Fruit fly (Drosophila melanogaster) whole organism, embryonic: Measurements from ENCODE around the gene spg.

Experiments
- Atf-2 ChIP-seq: fragments of 200-800 bp; sonication (Bioruptor generic); optimal IDR thresholded peaks from 2 replicates; lab custom pipeline; 2016; ENCODE audit warnings: missing biosample characterization, missing genetic modification characterization
- Awh ChIP-seq: fragments of 200-800 bp; sonication (Bioruptor generic); IDR thresholded peaks from 2 replicates; pipeline ENCODE4, ENCODE4 v1.3.6; 2022; ENCODE audit warnings: missing biosample characterization, missing genetic modification characterization
- B-H1 ChIP-seq: fragments of 200-800 bp; sonication (Bioruptor generic); IDR thresholded peaks from 3 replicates; pipeline ENCODE4 v1.3.6; 2022; ENCODE audit warnings: missing biosample characterization, missing genetic modification characterization
- CG10565 ChIP-seq: fragments of 200-800 bp; sonication (Bioruptor generic); optimal IDR thresholded peaks from 3 replicates; lab custom pipeline; 2016; ENCODE audit warnings: missing biosample characterization, mild to moderate bottlenecking, missing genetic modification characterization
- CG11093 ChIP-seq: fragments of 200-800 bp; sonication (Bioruptor generic); IDR thresholded peaks from 3 replicates; pipeline ENCODE4 v1.3.6; 2022; ENCODE audit warnings: missing biosample characterization, missing genetic modification characterization
- CG11456 ChIP-seq: fragments of 200-800 bp; sonication (Bioruptor generic); IDR thresholded peaks from 3 replicates; pipeline ENCODE4 v1.3.6; 2022; ENCODE audit warnings: missing biosample characterization, missing genetic modification characterization
- CG1233 ChIP-seq: fragments of 200-800 bp; sonication (Bioruptor generic); optimal IDR thresholded peaks from 4 replicates; lab custom pipeline; 2018; ENCODE audit warnings: missing biosample characterization, mild to moderate bottlenecking, missing genetic modification characterization
- CG12769 ChIP-seq: fragments of 200-800 bp; sonication (Bioruptor generic); optimal IDR thresholded peaks from 2 replicates; lab custom pipeline; 2019; ENCODE audit warnings: missing biosample characterization, mild to moderate bottlenecking, missing genetic modification characterization, moderate library complexity
- CG12942 ChIP-seq: fragments of 200-800 bp; sonication (Bioruptor generic); optimal IDR thresholded peaks from 3 replicates; lab custom pipeline; 2016; ENCODE audit warnings: missing biosample characterization, missing genetic modification characterization
- CG17361 ChIP-seq: fragments of 200-800 bp; sonication (Bioruptor generic); IDR thresholded peaks from 3 replicates; pipeline ENCODE4 v1.3.6; 2022; ENCODE audit warnings: missing biosample characterization, missing genetic modification characterization
- CG2678 ChIP-seq: fragments of 200-800 bp; sonication (Bioruptor generic); optimal IDR thresholded peaks from 3 replicates; lab custom pipeline; 2019; ENCODE audit warnings: missing biosample characterization, mild to moderate bottlenecking, missing genetic modification characterization, moderate library complexity
- CG31365 ChIP-seq: fragments of 200-800 bp; sonication (Bioruptor generic); optimal IDR thresholded peaks from 2 replicates; lab custom pipeline; 2018; ENCODE audit warnings: missing biosample characterization, mild to moderate bottlenecking, missing genetic modification characterization
- CG32767 ChIP-seq: fragments of 200-800 bp; sonication (Bioruptor generic); IDR thresholded peaks from 2 replicates; pipeline ENCODE4 v1.3.6; 2022; ENCODE audit warnings: missing biosample characterization, missing genetic modification characterization
- CG32772 ChIP-seq: fragments of 200-800 bp; sonication (Bioruptor generic); IDR thresholded peaks from 2 replicates; pipeline ENCODE4 v1.3.6; 2022; ENCODE audit warnings: missing biosample characterization, missing genetic modification characterization
- CG4730 ChIP-seq: fragments of 200-800 bp; sonication (Bioruptor generic); IDR thresholded peaks from 2 replicates; pipeline ENCODE4 v1.3.6; 2022; ENCODE audit warnings: missing biosample characterization, missing genetic modification characterization
- CG6683 ChIP-seq: fragments of 200-800 bp; sonication (Bioruptor generic); optimal IDR thresholded peaks from 2 replicates; lab custom pipeline; 2017; ENCODE audit warnings: missing biosample characterization, mild to moderate bottlenecking, missing genetic modification characterization, missing genetic modification reagents
- CG6765 ChIP-seq: fragments of 200-800 bp; sonication (Bioruptor generic); optimal IDR thresholded peaks from 3 replicates; lab custom pipeline; 2017; ENCODE audit warnings: missing biosample characterization, mild to moderate bottlenecking, missing genetic modification characterization
- CG8765 ChIP-seq: fragments of 200-800 bp; sonication (Bioruptor generic); IDR thresholded peaks from 2 replicates; pipeline ENCODE4 v1.3.6; 2022; ENCODE audit warnings: missing biosample characterization, missing genetic modification characterization
- CTCF ChIP-seq: fragments of 200-800 bp; sonication (Bioruptor generic); optimal IDR thresholded peaks from 2 replicates; lab custom pipeline; 2017; ENCODE audit warnings: missing biosample characterization, mild to moderate bottlenecking, missing genetic modification characterization, moderate library complexity
- CkIIα-i1 ChIP-seq: fragments of 200-800 bp; sonication (Bioruptor generic); IDR thresholded peaks from 2 replicates; pipeline ENCODE4 v1.3.6; 2022; ENCODE audit warnings: missing biosample characterization, missing genetic modification characterization
- D19A ChIP-seq: fragments of 200-800 bp; optimal IDR thresholded peaks from 3 replicates; lab custom pipeline; 2019; ENCODE audit warnings: missing biosample characterization, mild to moderate bottlenecking, missing genetic modification characterization, moderate library complexity
- Dip2 ChIP-seq: fragments of 200-800 bp; sonication (Bioruptor generic); IDR thresholded peaks from 2 replicates; pipeline ENCODE4 v1.3.6; 2022; ENCODE audit warnings: missing biosample characterization, missing genetic modification characterization
- ERR ChIP-seq: fragments of 200-800 bp; sonication (Bioruptor generic); optimal IDR thresholded peaks from 2 replicates; lab custom pipeline; 2016; ENCODE audit warnings: missing biosample characterization, missing genetic modification characterization
- Fer3 ChIP-seq: fragments of 200-800 bp; sonication (Bioruptor generic); optimal IDR thresholded peaks from 2 replicates; lab custom pipeline; 2018; ENCODE audit warnings: missing biosample characterization, mild to moderate bottlenecking, missing genetic modification characterization, moderate library complexity
- Hey ChIP-seq: fragments of 200-800 bp; sonication (Bioruptor generic); optimal IDR thresholded peaks from 3 replicates; lab custom pipeline; 2018; ENCODE audit warnings: missing biosample characterization, mild to moderate bottlenecking, missing genetic modification characterization
- Jarid2 ChIP-seq: fragments of 200-800 bp; sonication (Bioruptor generic); optimal IDR thresholded peaks from 3 replicates; lab custom pipeline; 2017; ENCODE audit warnings: mild to moderate bottlenecking, missing biosample characterization, missing genetic modification reagents, missing genetic modification characterization
- Myb ChIP-seq: fragments of 200-800 bp; sonication (Bioruptor generic); optimal IDR thresholded peaks from 2 replicates; lab custom pipeline; 2016; ENCODE audit warnings: missing biosample characterization, missing genetic modification characterization
- Nf-YB ChIP-seq: fragments of 200-800 bp; sonication (Bioruptor generic); optimal IDR thresholded peaks from 3 replicates; lab custom pipeline; 2019; ENCODE audit warnings: missing biosample characterization, mild to moderate bottlenecking, missing genetic modification characterization, moderate library complexity
- Poxn ChIP-seq: fragments of 200-800 bp; sonication (Bioruptor generic); IDR thresholded peaks from 2 replicates; pipeline ENCODE4 v1.3.6; 2022; ENCODE audit warnings: missing biosample characterization, missing genetic modification characterization
- Ravus ChIP-seq: fragments of 200-800 bp; sonication (Bioruptor generic); IDR thresholded peaks from 2 replicates; pipeline ENCODE4 v1.3.6; 2022; ENCODE audit warnings: missing biosample characterization, missing genetic modification characterization
- aop ChIP-seq: fragments of 200-800 bp; sonication (Bioruptor generic); IDR thresholded peaks from 2 replicates; pipeline ENCODE4 v1.3.6; 2022; ENCODE audit warnings: missing biosample characterization, missing genetic modification characterization
- ci ChIP-seq: fragments of 200-800 bp; sonication (Bioruptor generic); IDR thresholded peaks from 3 replicates; pipeline ENCODE4 v1.3.6; 2022; ENCODE audit warnings: missing biosample characterization, missing genetic modification characterization
- dan ChIP-seq: fragments of 200-800 bp; sonication (Bioruptor generic); IDR thresholded peaks from 2 replicates; pipeline ENCODE4 v1.3.6; 2022; ENCODE audit warnings: missing biosample characterization, missing genetic modification characterization
- disco-r ChIP-seq: fragments of 200-800 bp; sonication (Bioruptor generic); optimal IDR thresholded peaks from 2 replicates; lab custom pipeline; 2016; ENCODE audit warnings: missing biosample characterization, missing genetic modification characterization
- dysf ChIP-seq: fragments of 200-800 bp; sonication (Bioruptor generic); IDR thresholded peaks from 3 replicates; pipeline ENCODE4 v1.3.6; 2022; ENCODE audit warnings: missing biosample characterization, missing genetic modification characterization
- gcm2 ChIP-seq: fragments of 200-800 bp; sonication (Bioruptor generic); optimal IDR thresholded peaks from 2 replicates; lab custom pipeline; 2016; ENCODE audit warnings: missing biosample characterization, missing genetic modification characterization
- ham ChIP-seq: fragments of 200-800 bp; sonication (Bioruptor generic); IDR thresholded peaks from 2 replicates; pipeline ENCODE4 v1.3.6; 2022; ENCODE audit warnings: missing biosample characterization, missing genetic modification characterization
- hb ChIP-seq: fragments of 200-800 bp; sonication (Bioruptor generic); IDR thresholded peaks from 3 replicates; pipeline ENCODE4 v1.3.6; 2022; ENCODE audit warnings: missing biosample characterization, missing genetic modification characterization; ENCODE audit not compliant: partially characterized antibody
- insv ChIP-seq, 2 experiments: fragments of 200-800 bp; sonication (Bioruptor generic); optimal IDR thresholded peaks; 3 replicates each; lab custom pipeline; 2016 to 2018; ENCODE audit warnings: missing biosample characterization in 2 of 2, missing genetic modification characterization in 2 of 2
- inv ChIP-seq: fragments of 200-800 bp; sonication (Bioruptor generic); IDR thresholded peaks from 2 replicates; pipeline ENCODE4 v1.3.6; 2022; ENCODE audit warnings: missing biosample characterization, missing genetic modification characterization; ENCODE audit not compliant: partially characterized antibody
- ken ChIP-seq: fragments of 200-800 bp; sonication (Bioruptor generic); IDR thresholded peaks from 3 replicates; pipeline ENCODE4 v1.3.6; 2022; ENCODE audit warnings: missing biosample characterization, missing genetic modification characterization
- nerfin-2 ChIP-seq: fragments of 200-800 bp; sonication (Bioruptor generic); IDR thresholded peaks from 2 replicates; pipeline ENCODE4 v1.3.6; 2022; ENCODE audit warnings: missing biosample characterization, missing genetic modification characterization; ENCODE audit not compliant: partially characterized antibody
- peb ChIP-seq: fragments of 200-800 bp; sonication (Bioruptor generic); IDR thresholded peaks from 2 replicates; pipeline ENCODE4 v1.3.6; 2022; ENCODE audit warnings: missing biosample characterization, missing genetic modification characterization
- repo ChIP-seq: fragments of 200-800 bp; sonication (Bioruptor generic); optimal IDR thresholded peaks from 2 replicates; lab custom pipeline; 2016; ENCODE audit warnings: missing biosample characterization, missing genetic modification characterization
- sisA ChIP-seq: fragments of 200-800 bp; sonication (Bioruptor generic); IDR thresholded peaks from 2 replicates; pipeline ENCODE4 v1.3.6; 2022; ENCODE audit warnings: missing biosample characterization, missing genetic modification characterization
- sqz ChIP-seq: fragments of 200-800 bp; sonication (Bioruptor generic); optimal IDR thresholded peaks from 3 replicates; lab custom pipeline; 2018; ENCODE audit warnings: missing biosample characterization, mild to moderate bottlenecking, missing genetic modification characterization
- ssp ChIP-seq: fragments of 200-800 bp; sonication (Bioruptor generic); IDR thresholded peaks from 2 replicates; pipeline ENCODE4 v1.3.6; 2022; ENCODE audit warnings: missing biosample characterization, missing genetic modification characterization
- toy ChIP-seq: fragments of 200-800 bp; sonication (Bioruptor generic); IDR thresholded peaks from 2 replicates; pipeline ENCODE4 v1.3.6; 2022; ENCODE audit warnings: missing biosample characterization, missing genetic modification characterization
- unc-4 ChIP-seq: fragments of 200-800 bp; sonication (Bioruptor generic); IDR thresholded peaks from 2 replicates; pipeline ENCODE4 v1.3.6; 2022; ENCODE audit warnings: missing biosample characterization, missing genetic modification characterization; ENCODE audit not compliant: partially characterized antibody
- vvl ChIP-seq: fragments of 200-800 bp; sonication (Bioruptor generic); IDR thresholded peaks from 2 replicates; pipeline ENCODE4 v1.3.6; 2022; ENCODE audit warnings: missing biosample characterization, missing genetic modification characterization
- zfh1 ChIP-seq: fragments of 200-800 bp; sonication (Bioruptor generic); IDR thresholded peaks from 3 replicates; pipeline ENCODE4 v1.3.6; 2022; ENCODE audit warnings: missing biosample characterization, missing genetic modification characterization

Gene spg

DNA sequence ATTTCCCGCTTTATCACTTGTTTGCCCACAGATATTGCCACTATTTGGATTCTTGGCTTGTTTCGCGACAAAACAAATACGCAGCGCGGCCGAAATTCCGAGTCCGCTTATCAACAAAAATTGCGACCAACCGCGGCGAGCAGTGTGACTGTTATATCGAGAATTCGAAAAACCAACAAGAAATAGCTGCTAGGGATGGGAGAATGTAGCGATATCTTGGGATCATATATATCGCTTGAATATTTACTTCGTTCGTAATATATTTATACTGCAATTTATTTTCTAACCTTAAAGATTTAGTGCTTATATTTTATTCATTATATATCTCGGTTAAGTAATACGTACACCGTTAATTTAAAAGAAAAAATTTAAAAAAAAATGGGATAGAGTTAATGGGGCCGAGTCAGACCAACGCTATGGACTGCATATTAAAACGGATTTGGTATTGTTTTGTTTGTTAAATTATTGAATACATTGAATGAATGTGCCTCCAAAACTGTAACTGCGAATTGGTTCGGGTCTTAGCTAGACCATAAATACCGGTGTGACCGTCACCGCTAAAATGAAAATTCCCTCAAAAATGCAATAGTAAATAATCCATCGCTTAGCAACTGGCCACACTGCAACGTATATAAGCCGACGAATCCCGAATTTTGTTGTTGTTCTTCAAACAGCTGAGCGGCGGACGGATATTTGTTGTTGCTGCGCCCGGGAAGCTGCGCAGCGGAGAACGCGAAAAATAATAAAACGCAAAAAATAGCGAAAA, at the start of gene spg, which contains the start of gene Apc (continued):
- TF ChIP-seq CG8765 (GFP tag; lab: Robert Waterston, UW) (no peak), Dip2 (GFP tag; lab: Robert Waterston, UW) (no peak), inv (GFP tag; lab: Robert Waterston, UW) (peak; percentile 61), CG10565 (GFP tag; lab: Kevin White, UChicago) (no peak), CG11456 (GFP tag; lab: Robert Waterston, UW) (no peak), repo (no peak), CTCF (no peak), insv (GFP tag; optimal IDR thresholded peaks at IDR 0.05; lab: Kevin White, UChicago) (peak in 1 of 2 experiments; percentile 49), CG6683 (no peak), nerfin-2 (peak; percentile 57; the same call in 1 of the 2 replicates), peb (GFP tag; lab: Robert Waterston, UW) (no peak), Nf-YB (GFP tag; lab: Kevin White, UChicago) (no peak), vvl (GFP tag; lab: Robert Waterston, UW) (peak; percentile 40), dan (GFP tag; lab: Robert Waterston, UW) (no peak), Hey (tag; lab: Kevin White, UChicago) (peak; percentile 23), CG4730 (no peak), CG12769 (tag; lab: Kevin White, UChicago) (peak; percentile 84), D19A (tag; lab: Kevin White, UChicago) (peak; percentile 25), CG2678 (tag; lab: Kevin White, UChicago) (peak; percentile 60), Atf-2 (GFP tag; lab: Kevin White, UChicago) (no peak), CkIIα-i1 (no peak), Awh (GFP tag; lab: Robert Waterston, UW) (peak; percentile 74; the same call in 1 of the 2 replicates), B-H1 (GFP tag; lab: Robert Waterston, UW) (no peak; the same call in 2 of the 3 replicates), ham (GFP tag; lab: Robert Waterston, UW) (no peak), CG31365 (tag; lab: Kevin White, UChicago) (peak; percentile 64), CG32772 (GFP tag; lab: Robert Waterston, UW) (no peak), aop (GFP tag; lab: Robert Waterston, UW) (no peak), Poxn (GFP tag; lab: Robert Waterston, UW) (no peak), CG11093 (GFP tag; lab: Robert Waterston, UW) (no peak), CG32767 (GFP tag; lab: Robert Waterston, UW) (no peak), CG6765 (GFP tag; lab: Kevin White, UChicago) (peak; percentile 63), CG1233 (peak; percentile 19), zfh1 (GFP tag; lab: Robert Waterston, UW) (peak; percentile 42; the same call in 1 of the 3 replicates), Jarid2 (peak; percentile 86), gcm2 (GFP tag; lab: Kevin White, UChicago) (peak; percentile 17), hb (GFP tag; lab: Robert Waterston, UW) (peak; percentile 53; the same call in 1 of the 3 replicates), dysf (peak; percentile 31; the same call in 1 of the 3 replicates), disco-r (GFP tag; lab: Kevin White, UChicago) (no peak), sisA (no peak), CG17361 (GFP tag; lab: Robert Waterston, UW) (peak; percentile 70), ERR (GFP tag; lab: Kevin White, UChicago) (no peak), ssp (GFP tag; lab: Robert Waterston, UW) (no peak), Myb (GFP tag; lab: Kevin White, UChicago) (peak; percentile 4), Fer3 (tag; lab: Kevin White, UChicago) (peak; percentile 29), ci (GFP tag; lab: Robert Waterston, UW) (peak; percentile 86), Ravus (GFP tag; lab: Robert Waterston, UW) (no peak), unc-4 (peak; percentile 72), toy (GFP tag; lab: Robert Waterston, UW) (no peak), CG12942 (GFP tag; lab: Kevin White, UChicago) (peak; percentile 10), sqz (peak; percentile 39), ken (GFP tag; lab: Robert Waterston, UW) (peak; percentile 26; the same call in 1 of the 3 replicates)
